Worm (Caenorhabditis elegans) whole organism, L4 larva: ENCODE results near the gene M03F8.5.

Experiments used
- dpl-1 ChIP-seq: fragments of 150-350 bp; optimal IDR thresholded peaks from 2 replicates; lab custom pipeline; 2014; ENCODE audit warnings: missing biosample characterization, missing genetic modification reagents, missing genetic modification characterization
- fkh-10 ChIP-seq: fragments of 150-350 bp; optimal IDR thresholded peaks from 2 replicates; lab custom pipeline; 2014; ENCODE audit warnings: missing biosample characterization, missing genetic modification reagents, missing genetic modification characterization
- nhr-11 ChIP-seq: fragments of 150-350 bp; optimal IDR thresholded peaks from 2 replicates; lab custom pipeline; 2014; ENCODE audit warnings: missing biosample characterization, missing genetic modification characterization
- unc-62 ChIP-seq, 3 experiments: fragments of 150-350 bp in 1 of 3; sonication (generic microtip); optimal IDR thresholded peaks in 2 of 3; peaks in 1 of 3; 1 replicate in 1 of 3; 2 replicates in 2 of 3; lab custom pipeline; 2014 to 2017; ENCODE audit warnings: missing biosample characterization in 3 of 3, missing genetic modification characterization in 3 of 3, missing genetic modification reagents in 3 of 3, missing genotype in 1 of 3

DNA sequence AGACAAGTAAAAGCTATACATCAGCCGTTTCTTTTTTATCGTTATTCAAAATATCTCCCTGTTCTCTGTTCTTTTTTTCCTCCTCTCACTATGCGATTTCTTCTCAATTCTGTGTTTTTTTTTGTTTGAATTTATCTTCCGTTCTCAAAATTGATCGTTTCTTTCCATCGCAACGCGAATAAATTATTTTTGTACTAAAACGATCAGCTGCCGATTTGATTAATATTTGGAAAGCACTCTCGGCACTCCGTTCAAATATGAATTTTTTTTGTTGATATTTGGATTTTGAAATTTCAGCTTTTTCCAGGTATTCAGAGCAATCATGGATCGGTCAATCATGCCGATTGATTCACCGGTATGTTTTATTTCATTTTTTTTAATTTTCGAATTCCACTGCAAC, 6.6 kb upstream of the M03F8.5 start, which contains the start of gene pst-1:
- TF ChIP-seq nhr-11 (tag; lab: Kevin White, UChicago) (no peak), dpl-1 (GFP tag; lab: Kevin White, UChicago) (no peak), unc-62 (GFP tag; optimal IDR thresholded peaks at IDR 0.05 in 1 of 2; lab: Kevin White, UChicago) (no peak), unc-62 (tag; optimal IDR thresholded peaks at IDR 0.05; lab: Kevin White, UChicago) (no peak), fkh-10 (GFP tag; lab: Kevin White, UChicago) (no peak)
